Fruit fly (Drosophila melanogaster) S2 (cell line): ENCODE data around the gene Rab9D.

Experiments
- CG8478 ChIP-seq: fragments of >200 bp; optimal IDR thresholded peaks from 2 replicates; lab custom pipeline; 2018
- CTCF ChIP-seq, 2 experiments: fragments of >200 bp; optimal IDR thresholded peaks; 2 replicates each; lab custom pipeline; 2018

DNA sequence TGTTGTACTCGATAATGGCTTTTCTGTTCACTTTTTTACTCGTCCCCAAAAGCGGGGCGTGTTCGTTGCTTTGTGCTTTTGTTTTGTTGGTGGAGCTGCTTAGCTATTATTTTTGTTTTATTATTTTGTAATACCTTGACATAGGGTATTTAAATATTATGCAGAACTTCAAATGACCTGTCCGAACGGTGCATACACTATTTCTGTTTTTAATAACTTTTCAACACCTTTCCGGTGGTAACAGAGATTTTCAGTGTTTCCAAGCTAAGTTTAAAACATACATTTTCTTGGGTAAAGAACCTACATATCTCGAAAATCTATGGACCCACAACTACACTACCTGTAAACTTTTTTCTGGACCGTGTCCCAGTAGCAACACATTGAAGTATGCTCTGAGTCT, 1.4 kb upstream of the Rab9D start:
- no peak for TF ChIP-seq CG8478
- TF ChIP-seq CTCF (optimal IDR thresholded peaks at IDR 0.05; lab: Kevin White, UChicago) = no peak
